Fruit fly (Drosophila melanogaster) whole organism, prepupa: ENCODE measurements around the gene dbo.

ENCODE experiments used
- Blimp-1 ChIP-seq: fragments of 200-800 bp; sonication (Bioruptor generic); optimal IDR thresholded peaks from 3 replicates; lab custom pipeline; 2017; ENCODE audit warnings: missing biosample characterization, missing genetic modification characterization, mild to moderate bottlenecking, moderate library complexity, missing genetic modification reagents
- CG4318 ChIP-seq: fragments of 200-800 bp; sonication (Bioruptor generic); optimal IDR thresholded peaks from 3 replicates; lab custom pipeline; 2017; ENCODE audit warnings: missing biosample characterization, mild to moderate bottlenecking, missing genetic modification characterization
- Hr38 ChIP-seq: sonication (Bioruptor generic); optimal IDR thresholded peaks from 2 replicates; lab custom pipeline; 2016; ENCODE audit warnings: missing biosample characterization, missing genetic modification characterization
- Met ChIP-seq: fragments of 200-800 bp; sonication (Bioruptor generic); optimal IDR thresholded peaks from 3 replicates; lab custom pipeline; 2016; ENCODE audit warnings: missing biosample characterization, missing genetic modification characterization
- OdsH ChIP-seq: fragments of 200-800 bp; sonication (Bioruptor generic); optimal IDR thresholded peaks from 3 replicates; lab custom pipeline; 2016; ENCODE audit warnings: missing biosample characterization, missing genetic modification characterization
- Sox15 ChIP-seq: fragments of 200-800 bp; sonication (Bioruptor generic); optimal IDR thresholded peaks from 3 replicates; lab custom pipeline; 2016; ENCODE audit warnings: missing biosample characterization, missing genetic modification characterization
- esn ChIP-seq: fragments of 200-800 bp; sonication (Bioruptor generic); optimal IDR thresholded peaks from 2 replicates; lab custom pipeline; 2016; ENCODE audit warnings: missing biosample characterization, mild to moderate bottlenecking, missing genetic modification characterization, moderate library complexity

dm6 chr3L:15844577-15844976 lies 17.9 kb downstream of the dbo start:
- TF ChIP-seq Met (GFP tag; lab: Kevin White, UChicago) = no peak
- TF ChIP-seq Hr38 (GFP tag; lab: Kevin White, UChicago) = no peak
- no peak for TF ChIP-seq Blimp-1 (GFP tag; lab: Kevin White, UChicago)
- TF ChIP-seq Sox15 (GFP tag; lab: Kevin White, UChicago) = no peak
- no peak for TF ChIP-seq CG4318 (GFP tag; lab: Kevin White, UChicago)
- no peak for TF ChIP-seq esn
- no peak for TF ChIP-seq OdsH (GFP tag; lab: Kevin White, UChicago)
